Worm (Caenorhabditis elegans) whole organism, midembryonic: ENCODE results near the gene sprp-4.
A peak's percentile ranks its signal among the peaks of the same experiment; 100 is the strongest.

Experiments
- cog-1 ChIP-seq: sonication (generic microtip); optimal IDR thresholded peaks from 2 replicates; lab custom pipeline; 2016; ENCODE audit warnings: missing genetic modification characterization, missing compliant biosample characterization
- flt-1 ChIP-seq: fragments of 200-800 bp; sonication (Bioruptor generic); IDR thresholded peaks from 2 replicates; pipeline ENCODE4 v1.3.6; 2022; ENCODE audit warnings: missing genetic modification characterization, missing compliant biosample characterization
- ref-1 ChIP-seq: fragments of 200-800 bp; sonication (Bioruptor generic); conservative IDR thresholded peaks from 2 replicates; pipeline ENCODE4 v1.3.6; 2022; ENCODE audit warnings: missing genetic modification reagents, missing genetic modification characterization, missing compliant biosample characterization
- ztf-29 ChIP-seq: fragments of 200-800 bp; sonication (Bioruptor generic); IDR thresholded peaks from 2 replicates; pipeline ENCODE4 v1.3.6; 2022; ENCODE audit warnings: missing genetic modification reagents, missing genetic modification characterization, missing compliant biosample characterization

- TF ChIP-seq flt-1, result no peak
- TF ChIP-seq cog-1, result peak; percentile 2
- no peak for TF ChIP-seq ztf-29
- TF ChIP-seq ref-1 (GFP tag; lab: Robert Waterston, UW), result no peak
Measured at ce11 chrX:8800983-8801382, 52.4 kb downstream of the sprp-4 start.
